Fruit fly (Drosophila melanogaster) whole organism, embryonic: ENCODE measurements around the gene Rsph1.
A peak's percentile ranks its signal among the peaks of the same experiment; 100 is the strongest.
"Not testable (repeated sequence)": the region's sequence is repeated elsewhere in the genome, so short reads cannot be mapped to it uniquely, and the experiment has no call there.

Experiments used
- B-H2 ChIP-seq: fragments of 200-800 bp; sonication (Bioruptor generic); optimal IDR thresholded peaks from 2 replicates; lab custom pipeline; 2018; ENCODE audit warnings: missing biosample characterization, mild to moderate bottlenecking, missing genetic modification characterization
- CG11247 ChIP-seq: fragments of 200-800 bp; sonication (Bioruptor generic); IDR thresholded peaks from 2 replicates; pipeline ENCODE4 v1.3.6; 2022; ENCODE audit warnings: missing biosample characterization, missing genetic modification characterization
- CG13424 ChIP-seq: fragments of 200-800 bp; sonication (Bioruptor generic); optimal IDR thresholded peaks from 2 replicates; lab custom pipeline; 2019; ENCODE audit warnings: missing biosample characterization, mild to moderate bottlenecking, missing genetic modification characterization, moderate library complexity
- CG16863 ChIP-seq: fragments of 200-800 bp; sonication (Bioruptor generic); optimal IDR thresholded peaks from 3 replicates; lab custom pipeline; 2016; ENCODE audit warnings: missing biosample characterization, missing genetic modification characterization
- CG18764 ChIP-seq: fragments of 200-800 bp; sonication (Bioruptor generic); optimal IDR thresholded peaks from 3 replicates; lab custom pipeline; 2016; ENCODE audit warnings: missing biosample characterization, missing genetic modification characterization
- CG2712 ChIP-seq: fragments of 200-800 bp; optimal IDR thresholded peaks from 3 replicates; lab custom pipeline; 2019; ENCODE audit warnings: missing biosample characterization, mild to moderate bottlenecking, missing genetic modification characterization, moderate library complexity
- CG32532 ChIP-seq: fragments of 200-800 bp; sonication (Bioruptor generic); IDR thresholded peaks from 2 replicates; pipeline ENCODE4 v1.3.6; 2022; ENCODE audit warnings: missing biosample characterization, missing genetic modification characterization
- CG3281 ChIP-seq: fragments of 200-800 bp; sonication (Bioruptor generic); optimal IDR thresholded peaks from 3 replicates; lab custom pipeline; 2017; ENCODE audit warnings: missing biosample characterization, mild to moderate bottlenecking, missing genetic modification characterization
- CG33557 ChIP-seq: fragments of 200-800 bp; sonication (Bioruptor generic); optimal IDR thresholded peaks from 2 replicates; lab custom pipeline; 2019; ENCODE audit warnings: missing biosample characterization, mild to moderate bottlenecking, missing genetic modification characterization, moderate library complexity
- CG3838 ChIP-seq: fragments of 200-800 bp; sonication (Bioruptor generic); optimal IDR thresholded peaks from 3 replicates; lab custom pipeline; 2016; ENCODE audit warnings: missing biosample characterization, missing genetic modification characterization
- CG4820 ChIP-seq: fragments of 200-800 bp; sonication (Bioruptor generic); optimal IDR thresholded peaks from 3 replicates; lab custom pipeline; 2016; ENCODE audit warnings: missing biosample characterization, missing genetic modification characterization
- CG7786 ChIP-seq: fragments of 200-800 bp; sonication (Bioruptor generic); optimal IDR thresholded peaks from 2 replicates; lab custom pipeline; 2016; ENCODE audit warnings: missing biosample characterization, missing genetic modification characterization
- Camta ChIP-seq: fragments of 200-800 bp; sonication (Bioruptor generic); optimal IDR thresholded peaks from 2 replicates; lab custom pipeline; 2016; ENCODE audit warnings: missing biosample characterization, missing genetic modification characterization
- E2f2 ChIP-seq: fragments of 200-800 bp; sonication (Bioruptor generic); IDR thresholded peaks from 2 replicates; pipeline ENCODE4 v1.3.6; 2022; ENCODE audit warnings: missing biosample characterization, missing genetic modification characterization
- Eip74EF ChIP-seq, 2 experiments: fragments of 200-800 bp in 1 of 2; fragments of >200 bp in 1 of 2; sonication (Bioruptor generic) in 1 of 2; optimal IDR thresholded peaks; 2 replicates each; lab custom pipeline; 2017 to 2019; ENCODE audit warnings: missing biosample characterization in 2 of 2, missing genetic modification characterization in 2 of 2, mild to moderate bottlenecking in 1 of 2, moderate library complexity in 1 of 2
- Ets97D ChIP-seq: fragments of 200-800 bp; sonication (Bioruptor generic); optimal IDR thresholded peaks from 3 replicates; lab custom pipeline; 2016; ENCODE audit warnings: missing biosample characterization, missing genetic modification characterization
- H15 ChIP-seq: fragments of 200-800 bp; sonication (Bioruptor generic); IDR thresholded peaks from 3 replicates; pipeline ENCODE4 v1.3.6; 2022; ENCODE audit warnings: missing biosample characterization, missing genetic modification characterization
- Jarid2 ChIP-seq: fragments of 200-800 bp; sonication (Bioruptor generic); optimal IDR thresholded peaks from 3 replicates; lab custom pipeline; 2017; ENCODE audit warnings: mild to moderate bottlenecking, missing biosample characterization, missing genetic modification reagents, missing genetic modification characterization
- MBD-R2 ChIP-seq: fragments of 200-800 bp; sonication (Bioruptor generic); IDR thresholded peaks from 2 replicates; pipeline ENCODE4 v1.3.6; 2022; ENCODE audit warnings: missing biosample characterization, missing genetic modification characterization
- Pdp1 ChIP-seq, 2 experiments: fragments of 200-800 bp; sonication (Bioruptor generic); optimal IDR thresholded peaks; 3 replicates each; lab custom pipeline; 2016; ENCODE audit warnings: missing biosample characterization in 2 of 2, missing genetic modification characterization in 2 of 2, mild to moderate bottlenecking in 1 of 2, moderate library complexity in 1 of 2
- Side ChIP-seq: fragments of 200-800 bp; sonication (Bioruptor generic); optimal IDR thresholded peaks from 2 replicates; lab custom pipeline; 2016; ENCODE audit warnings: missing biosample characterization, missing genetic modification characterization
- Spps ChIP-seq: fragments of 200-800 bp; sonication (Bioruptor generic); optimal IDR thresholded peaks from 2 replicates; lab custom pipeline; 2018; ENCODE audit warnings: missing biosample characterization, mild to moderate bottlenecking, missing genetic modification characterization
- Taf1 ChIP-seq: fragments of 200-800 bp; sonication (Bioruptor generic); IDR thresholded peaks from 2 replicates; pipeline ENCODE4 v1.3.6; 2022; ENCODE audit warnings: missing biosample characterization, missing genetic modification characterization
- abd-A ChIP-seq: fragments of 200-800 bp; sonication (Bioruptor generic); optimal IDR thresholded peaks from 3 replicates; lab custom pipeline; 2019; ENCODE audit warnings: missing biosample characterization, mild to moderate bottlenecking, missing genetic modification characterization, moderate library complexity
- amos ChIP-seq: fragments of 200-800 bp; sonication (Bioruptor generic); IDR thresholded peaks from 2 replicates; pipeline ENCODE4 v1.3.6; 2022; ENCODE audit warnings: missing biosample characterization, missing genetic modification characterization; ENCODE audit not compliant: partially characterized antibody
- bbx ChIP-seq: fragments of 200-800 bp; sonication (Bioruptor generic); IDR thresholded peaks from 2 replicates; pipeline ENCODE4 v1.3.6; 2022; ENCODE audit warnings: missing biosample characterization, missing genetic modification characterization; ENCODE audit not compliant: partially characterized antibody
- bcd ChIP-seq: fragments of 200-800 bp; sonication (Bioruptor generic); optimal IDR thresholded peaks from 2 replicates; lab custom pipeline; 2017; ENCODE audit warnings: missing biosample characterization, mild to moderate bottlenecking, missing genetic modification characterization
- caup ChIP-seq: fragments of 200-800 bp; sonication (Bioruptor generic); optimal IDR thresholded peaks from 3 replicates; lab custom pipeline; 2017; ENCODE audit warnings: missing biosample characterization, mild to moderate bottlenecking, missing genetic modification characterization, moderate library complexity; ENCODE audit not compliant: severe bottlenecking
- chinmo ChIP-seq: fragments of 200-800 bp; sonication (Bioruptor generic); IDR thresholded peaks from 4 replicates; pipeline ENCODE4 v1.3.6; 2022; ENCODE audit warnings: missing biosample characterization, missing genetic modification characterization; ENCODE audit not compliant: partially characterized antibody
- grau ChIP-seq: fragments of 200-800 bp; optimal IDR thresholded peaks from 3 replicates; lab custom pipeline; 2019; ENCODE audit warnings: missing biosample characterization, mild to moderate bottlenecking, missing genetic modification characterization, moderate library complexity
- grn ChIP-seq: fragments of 200-800 bp; sonication (Bioruptor generic); optimal IDR thresholded peaks from 3 replicates; lab custom pipeline; 2017; ENCODE audit warnings: missing biosample characterization, missing genetic modification characterization
- gsb ChIP-seq: fragments of 200-800 bp; sonication (Bioruptor generic); IDR thresholded peaks from 2 replicates; pipeline ENCODE4 v1.3.6; 2022; ENCODE audit warnings: missing biosample characterization, missing genetic modification characterization
- kay ChIP-seq: fragments of 200-800 bp; sonication (Bioruptor generic); optimal IDR thresholded peaks from 2 replicates; lab custom pipeline; 2016; ENCODE audit warnings: missing biosample characterization, missing genetic modification characterization
- lilli ChIP-seq: fragments of 200-800 bp; sonication (Bioruptor generic); optimal IDR thresholded peaks from 3 replicates; lab custom pipeline; 2016; ENCODE audit warnings: missing biosample characterization, missing genetic modification characterization
- mld ChIP-seq: fragments of 200-800 bp; sonication (Bioruptor generic); IDR thresholded peaks from 3 replicates; pipeline ENCODE4 v1.3.6; 2022; ENCODE audit warnings: missing biosample characterization, missing genetic modification characterization; ENCODE audit not compliant: partially characterized antibody
- nom ChIP-seq: fragments of 200-800 bp; sonication (Bioruptor generic); optimal IDR thresholded peaks from 2 replicates; lab custom pipeline; 2017; ENCODE audit warnings: missing biosample characterization, missing genetic modification characterization, mild to moderate bottlenecking, moderate library complexity, missing genetic modification reagents
- onecut ChIP-seq: fragments of 200-800 bp; sonication (Bioruptor generic); IDR thresholded peaks from 2 replicates; pipeline ENCODE4 v1.3.6; 2022; ENCODE audit warnings: missing biosample characterization, missing genetic modification characterization
- peb ChIP-seq: fragments of 200-800 bp; sonication (Bioruptor generic); IDR thresholded peaks from 2 replicates; pipeline ENCODE4 v1.3.6; 2022; ENCODE audit warnings: missing biosample characterization, missing genetic modification characterization
- phol ChIP-seq: fragments of 200-800 bp; sonication (Bioruptor generic); optimal IDR thresholded peaks from 3 replicates; lab custom pipeline; 2018; ENCODE audit warnings: missing biosample characterization, mild to moderate bottlenecking, missing genetic modification characterization, moderate library complexity
- pnt ChIP-seq: fragments of 200-800 bp; sonication (Bioruptor generic); optimal IDR thresholded peaks from 3 replicates; lab custom pipeline; 2016; ENCODE audit warnings: missing biosample characterization, missing genetic modification characterization
- prd ChIP-seq, 3 experiments: fragments of >200 bp in 2 of 3; fragments of 200-800 bp in 1 of 3; sonication (Bioruptor generic) in 1 of 3; optimal IDR thresholded peaks in 2 of 3; IDR thresholded peaks in 1 of 3; 2 replicates in 2 of 3; 3 replicates in 1 of 3; pipeline versions ENCODE4 v1.3.6 to Lab custom; 2017 to 2022; ENCODE audit warnings: missing biosample characterization in 1 of 3, missing genetic modification characterization in 1 of 3
- scrt ChIP-seq: fragments of 200-800 bp; sonication (Bioruptor generic); optimal IDR thresholded peaks from 2 replicates; lab custom pipeline; 2018; ENCODE audit warnings: missing biosample characterization, mild to moderate bottlenecking, missing genetic modification characterization, moderate library complexity
- sens ChIP-seq: fragments of 200-800 bp; sonication (Bioruptor generic); peaks from one replicate; lab custom pipeline; 2016; ENCODE audit warnings: missing biosample characterization, missing genetic modification characterization
- sob ChIP-seq: fragments of 200-800 bp; sonication (Bioruptor generic); IDR thresholded peaks from 2 replicates; pipeline ENCODE4 v1.3.6; 2022; ENCODE audit warnings: missing biosample characterization, missing genetic modification characterization
- ssp ChIP-seq: fragments of 200-800 bp; sonication (Bioruptor generic); IDR thresholded peaks from 2 replicates; pipeline ENCODE4 v1.3.6; 2022; ENCODE audit warnings: missing biosample characterization, missing genetic modification characterization
- sug ChIP-seq: fragments of 200-800 bp; optimal IDR thresholded peaks from 2 replicates; lab custom pipeline; 2019; ENCODE audit warnings: missing biosample characterization, mild to moderate bottlenecking, missing genetic modification characterization, moderate library complexity
- vfl ChIP-seq: fragments of 200-800 bp; sonication (Bioruptor generic); optimal IDR thresholded peaks from 2 replicates; lab custom pipeline; 2016; ENCODE audit warnings: missing biosample characterization, missing genetic modification characterization
- zfh1 ChIP-seq: fragments of 200-800 bp; sonication (Bioruptor generic); IDR thresholded peaks from 3 replicates; pipeline ENCODE4 v1.3.6; 2022; ENCODE audit warnings: missing biosample characterization, missing genetic modification characterization

Gene Rsph1

dm6 chr2L:13215640-13216129, 32.4 kb downstream of the Rsph1 start (continued):
- peak; percentile 88 for TF ChIP-seq kay (GFP tag; lab: Kevin White, UChicago)
- TF ChIP-seq ssp: peak; percentile 29; the same call in 1 of the 2 replicates
- peak; percentile 77 for TF ChIP-seq zfh1 (GFP tag; lab: Robert Waterston, UW)
- TF ChIP-seq scrt (GFP tag; lab: Kevin White, UChicago): peak; percentile 39
- TF ChIP-seq abd-A (tag; lab: Kevin White, UChicago): peak; percentile 76
- TF ChIP-seq nom (GFP tag; lab: Kevin White, UChicago): peak; percentile 41
- TF ChIP-seq CG4820 (GFP tag; lab: Kevin White, UChicago): peak; percentile 17
- TF ChIP-seq CG11247 (GFP tag; lab: Robert Waterston, UW): peak; percentile 70
- TF ChIP-seq B-H2 (GFP tag; lab: Kevin White, UChicago): peak; percentile 39
- TF ChIP-seq Camta: peak; percentile 50
- TF ChIP-seq vfl (GFP tag; lab: Kevin White, UChicago): peak; percentile 21
- TF ChIP-seq MBD-R2: peak; percentile 34; the same call in 1 of the 2 replicates
- TF ChIP-seq pnt (GFP tag; lab: Kevin White, UChicago): peak; percentile 2
- TF ChIP-seq Spps: peak; percentile 15
- TF ChIP-seq sug: peak; percentile 33
- peak; percentile 46; the same call in 1 of the 2 replicates for TF ChIP-seq Taf1 (GFP tag; lab: Robert Waterston, UW)
- TF ChIP-seq prd (optimal IDR thresholded peaks at IDR 0.05; lab: Kevin White, UChicago): not testable (repeated sequence)
- TF ChIP-seq prd (GFP tag; IDR thresholded peaks at IDR 0.05; lab: Robert Waterston, UW): peak; percentile 67
- TF ChIP-seq CG7786 (GFP tag; lab: Kevin White, UChicago): peak; percentile 47
- peak; percentile 51; the same call in 1 of the 2 replicates for TF ChIP-seq amos
- TF ChIP-seq chinmo (GFP tag; lab: Robert Waterston, UW): 0 out of 4 replicates have a peak, but pooled peaks have one; percentile 51
- peak; percentile 32 for TF ChIP-seq CG18764 (GFP tag; lab: Kevin White, UChicago)
- TF ChIP-seq CG16863 (GFP tag; lab: Kevin White, UChicago): peak; percentile 31
- TF ChIP-seq CG13424 (tag; lab: Kevin White, UChicago): peak; percentile 1
- peak; percentile 41 for TF ChIP-seq grau (tag; lab: Kevin White, UChicago)
- TF ChIP-seq CG2712: peak; percentile 53
- peak; percentile 93 for TF ChIP-seq sens
- peak; percentile 54 for TF ChIP-seq bcd (GFP tag; lab: Kevin White, UChicago)
- peak; percentile 55; the same call in 1 of the 3 replicates for TF ChIP-seq H15 (GFP tag; lab: Robert Waterston, UW)
- TF ChIP-seq Ets97D (GFP tag; lab: Kevin White, UChicago): peak; percentile 33
- TF ChIP-seq gsb: peak; percentile 24; the same call in 1 of the 2 replicates
- TF ChIP-seq peb (GFP tag; lab: Robert Waterston, UW): peak; percentile 58; the same call in 1 of the 2 replicates
- TF ChIP-seq caup (GFP tag; lab: Kevin White, UChicago): peak; percentile 80
- peak; percentile 72 for TF ChIP-seq CG32532 (GFP tag; lab: Robert Waterston, UW)
- peak; percentile 7 for TF ChIP-seq phol
- TF ChIP-seq Eip74EF (GFP tag; optimal IDR thresholded peaks at IDR 0.05; lab: Kevin White, UChicago): peak in 1 of 2 experiments; percentile 35
- TF ChIP-seq Side (GFP tag; lab: Kevin White, UChicago): peak; percentile 1
- TF ChIP-seq E2f2 (GFP tag; lab: Robert Waterston, UW): peak; percentile 40; the same call in 1 of the 2 replicates
- TF ChIP-seq grn (GFP tag; lab: Kevin White, UChicago): peak; percentile 81
- TF ChIP-seq CG3838 (GFP tag; lab: Kevin White, UChicago): peak; percentile 27
- TF ChIP-seq bbx (GFP tag; lab: Robert Waterston, UW): peak; percentile 77
- peak; percentile 24 for TF ChIP-seq CG3281 (GFP tag; lab: Kevin White, UChicago)
- TF ChIP-seq CG33557 (GFP tag; lab: Kevin White, UChicago): peak; percentile 16
- TF ChIP-seq onecut (GFP tag; lab: Robert Waterston, UW): peak; percentile 50; the same call in 1 of the 2 replicates
- TF ChIP-seq sob (GFP tag; lab: Robert Waterston, UW): peak; percentile 81
- TF ChIP-seq mld (GFP tag; lab: Robert Waterston, UW): peak; percentile 69; the same call in 2 of the 3 replicates
- peak; percentile 50 to 60 for TF ChIP-seq Pdp1 (GFP tag; optimal IDR thresholded peaks at IDR 0.05; lab: Kevin White, UChicago)
- TF ChIP-seq lilli (GFP tag; lab: Kevin White, UChicago): peak; percentile 59
- TF ChIP-seq Jarid2 (GFP tag; lab: Kevin White, UChicago): peak; percentile 69
